Worm (Caenorhabditis elegans): Measurements from ENCODE around the gene Y6G8.16.

The Y6G8.16 gene

DNA sequence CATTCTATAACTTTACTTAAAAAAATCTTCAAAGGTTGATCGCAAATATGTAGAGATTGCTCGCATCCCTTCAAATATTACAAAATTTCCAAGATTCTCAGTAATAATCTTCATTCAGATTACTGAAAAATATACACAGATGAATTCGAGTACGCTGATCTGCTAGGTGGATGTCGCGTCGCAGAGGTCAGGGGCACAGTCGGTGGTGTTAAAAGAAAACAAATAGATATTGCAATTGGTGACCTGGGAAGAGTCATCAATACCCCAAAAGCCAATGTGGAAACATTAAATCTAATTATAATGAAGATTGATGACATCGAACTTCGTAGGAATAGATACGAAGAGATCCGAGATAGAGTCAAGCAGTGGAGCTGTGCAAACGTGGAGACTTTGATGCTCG is 22.4 kb downstream of the Y6G8.16 start, which contains the start of gene F57G4.10:
Gene F57G4.10, plus strand, starts transcription at position 301 of the 400 bp plus-strand sequence.
- TF ChIP-seq nhr-11 (tag; optimal IDR thresholded peaks at IDR 0.05) (no peak), dmd-4 (tag; optimal IDR thresholded peaks at IDR 0.05) (no peak), nhr-6 (tag; optimal IDR thresholded peaks at IDR 0.05) (no peak), mbf-1 (tag; optimal IDR thresholded peaks at IDR 0.05) (no peak), nhr-12 (tag; optimal IDR thresholded peaks at IDR 0.05) (no peak), zag-1 (tag; optimal IDR thresholded peaks at IDR 0.05) (no peak), aly-2 (tag; optimal IDR thresholded peaks at IDR 0.05) (no peak), ceh-16 (tag; optimal IDR thresholded peaks at IDR 0.05) (no peak), nhr-10 (tag; optimal IDR thresholded peaks at IDR 0.05) (no peak), ztf-1 (GFP tag; conservative IDR thresholded peaks at IDR 0.05) (no peak), ztf-11 (tag; optimal IDR thresholded peaks at IDR 0.05) (no peak)

DNA sequence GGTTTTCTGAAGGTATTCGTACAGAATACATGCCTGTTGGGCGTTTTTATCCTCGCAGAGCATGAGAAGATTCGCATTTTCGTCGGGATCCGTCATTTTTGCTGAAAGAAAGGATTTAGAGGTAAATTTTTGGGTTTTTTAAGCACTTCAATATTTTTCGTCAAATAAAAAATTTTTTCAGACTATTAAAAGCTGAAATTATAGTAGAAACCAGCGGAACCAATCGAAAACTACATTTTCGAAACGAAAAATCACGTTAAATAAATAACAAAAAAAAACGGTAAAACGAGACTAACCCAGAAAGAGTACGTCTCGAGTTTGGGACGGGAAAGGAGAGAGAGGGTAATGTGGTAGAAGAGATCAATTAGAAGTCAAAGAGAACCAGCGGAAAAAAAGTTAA is 44.3 kb downstream of the Y6G8.16 start, which contains the start of gene fbxa-192:
Gene fbxa-192, minus strand, starts transcription at position 101 of the 400 bp plus-strand sequence.
- no peak for TF ChIP-seq nhr-77 (tag; optimal IDR thresholded peaks at IDR 0.05)
- no peak for TF ChIP-seq nhr-129 (tag; optimal IDR thresholded peaks at IDR 0.05)
- no peak for TF ChIP-seq alr-1 (tag; optimal IDR thresholded peaks at IDR 0.05)
- no peak for TF ChIP-seq skn-1 (tag; optimal IDR thresholded peaks at IDR 0.05)
- TF ChIP-seq mbf-1 (tag; optimal IDR thresholded peaks at IDR 0.05) = no peak
- TF ChIP-seq ceh-82 (tag; optimal IDR thresholded peaks at IDR 0.05) = no peak
- no peak for TF ChIP-seq lin-39 (tag; optimal IDR thresholded peaks at IDR 0.05)
- TF ChIP-seq elt-1 (tag; optimal IDR thresholded peaks at IDR 0.05) = no peak
- no peak for TF ChIP-seq aly-2 (tag; optimal IDR thresholded peaks at IDR 0.05)
- TF ChIP-seq nhr-25 (tag; optimal IDR thresholded peaks at IDR 0.05) = no peak
- TF ChIP-seq lsy-2 (tag; optimal IDR thresholded peaks at IDR 0.05) = no peak
- TF ChIP-seq nhr-11 (tag; optimal IDR thresholded peaks at IDR 0.05) = no peak

DNA sequence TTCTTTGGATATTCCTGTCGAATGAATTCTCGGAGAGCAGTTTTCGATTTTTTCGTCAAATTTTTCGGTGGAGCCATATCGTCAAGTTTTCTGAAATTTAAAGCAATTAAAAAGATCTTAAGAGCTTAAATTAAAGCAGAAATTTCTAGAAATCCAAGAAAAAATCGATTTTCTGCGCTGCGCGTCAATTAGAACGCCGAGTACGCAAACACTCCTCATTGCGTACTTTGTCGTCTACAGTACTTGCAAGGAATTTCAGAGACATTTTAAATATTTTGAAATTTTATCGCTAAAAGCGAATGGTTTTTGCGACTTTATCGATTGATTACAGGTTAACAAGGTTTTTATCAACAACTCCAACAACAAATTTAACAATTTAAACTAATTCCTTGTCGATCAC is 49.1 kb downstream of the Y6G8.16 start:
- TF ChIP-seq lin-13 (GFP tag; optimal IDR thresholded peaks at IDR 0.05) = no peak
- no peak for TF ChIP-seq skn-1 (tag; optimal IDR thresholded peaks at IDR 0.05)
- no peak for TF ChIP-seq peb-1 (tag; optimal IDR thresholded peaks at IDR 0.05)
- no peak for TF ChIP-seq ztf-4 (tag; optimal IDR thresholded peaks at IDR 0.05)
- TF ChIP-seq gmeb-1 (tag; optimal IDR thresholded peaks at IDR 0.05) = no peak
- TF ChIP-seq mdl-1 (tag; optimal IDR thresholded peaks at IDR 0.05) = no peak
- TF ChIP-seq crh-2 (tag; optimal IDR thresholded peaks at IDR 0.05) = no peak
- no peak for TF ChIP-seq ztf-1 (GFP tag; conservative IDR thresholded peaks at IDR 0.05)
- no peak for TF ChIP-seq blmp-1 (tag; optimal IDR thresholded peaks at IDR 0.05; ENCODE audit: insufficient read depth)
- no peak for TF ChIP-seq ceh-16 (tag; optimal IDR thresholded peaks at IDR 0.05)
- TF ChIP-seq sem-4 (tag; optimal IDR thresholded peaks at IDR 0.05) = no peak
- TF ChIP-seq nhr-237 (tag; optimal IDR thresholded peaks at IDR 0.05) = no peak
- no peak for TF ChIP-seq egl-27 (tag; optimal IDR thresholded peaks at IDR 0.05)
- no peak for TF ChIP-seq nhr-23 (tag; optimal IDR thresholded peaks at IDR 0.05)
- TF ChIP-seq nhr-25 (tag; optimal IDR thresholded peaks at IDR 0.05) = no peak
- no peak for TF ChIP-seq unc-39 (tag; optimal IDR thresholded peaks at IDR 0.05)
- no peak for TF ChIP-seq nhr-77 (tag; optimal IDR thresholded peaks at IDR 0.05)
- no peak for TF ChIP-seq elt-1 (tag; optimal IDR thresholded peaks at IDR 0.05)

All from whole organism, L2 larva.